Worm (Caenorhabditis elegans): ENCODE data around the gene F37C12.21.

DNA sequence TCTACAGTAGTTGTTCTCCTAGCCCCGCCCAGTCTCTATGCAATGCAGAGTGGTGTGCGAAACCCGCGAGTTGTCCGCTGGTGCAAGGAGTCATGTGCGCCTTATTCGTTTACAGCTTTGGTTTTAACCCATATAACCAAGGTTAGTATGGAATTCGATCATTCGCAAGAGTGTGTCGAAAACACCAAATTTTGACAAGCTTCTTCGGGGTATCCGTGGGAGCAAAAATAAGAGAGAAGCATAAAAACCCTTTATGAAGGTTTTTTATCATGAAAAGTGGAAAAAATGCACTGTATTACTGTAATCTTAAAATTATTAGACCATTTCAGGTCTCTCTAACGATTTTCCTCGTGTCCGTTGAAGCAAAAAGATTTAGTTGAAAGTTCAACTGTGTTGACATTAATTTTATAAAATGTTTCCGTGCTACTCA is 46.0 kb upstream of the F37C12.21 start:
- TF ChIP-seq ztf-25 (GFP tag; IDR thresholded peaks at IDR 0.05): no peak
- peak; percentile 19 for TF ChIP-seq ama-1 (optimal IDR thresholded peaks at IDR 0.05)
- TF ChIP-seq ama-1 (GFP tag; optimal IDR thresholded peaks at IDR 0.05): peak in 1 of 2 experiments; percentile 11
- no peak for TF ChIP-seq lin-35 (GFP tag; optimal IDR thresholded peaks at IDR 0.05)
- TF ChIP-seq Y53F4B.3 (GFP tag; IDR thresholded peaks at IDR 0.05): 0 out of 2 replicates have a peak, but pooled peaks have one; percentile 4
- TF ChIP-seq lin-26 (GFP tag; IDR thresholded peaks at IDR 0.05): peak; percentile 18; the same call in 1 of the 2 replicates

Data from whole organism, young adult.